Fruit fly (Drosophila melanogaster): ENCODE measurements around the gene CG13806.
A peak's percentile ranks its signal among the peaks of the same experiment; 100 is the strongest.

Gene CG13806

DNA sequence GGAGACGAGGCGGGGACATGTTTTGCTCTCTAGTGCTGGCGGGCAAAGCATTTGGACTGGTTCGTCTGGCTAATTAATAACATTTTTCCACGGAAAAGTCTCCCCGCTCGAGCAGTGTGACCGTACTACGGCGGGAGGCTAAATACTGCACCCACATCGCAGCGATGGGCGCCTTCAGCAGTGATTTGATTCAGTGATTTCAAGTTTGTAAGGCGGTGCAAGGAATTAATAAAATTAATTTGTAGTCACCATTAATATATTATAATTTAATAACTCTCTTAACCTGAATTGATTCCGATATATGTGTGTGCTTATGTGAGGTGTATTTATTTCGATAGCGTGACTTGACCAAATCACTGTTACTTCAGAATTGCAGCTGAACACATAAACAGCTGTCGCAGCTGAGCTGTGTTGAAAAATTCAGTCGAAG lies 3.7 kb upstream of the CG13806 start, which contains the start of the genes oxt and CG13807 (continued):
- TF ChIP-seq CG1233 (GFP tag; optimal IDR thresholded peaks at IDR 0.05), result peak; percentile 90
- TF ChIP-seq CG6813 (GFP tag; optimal IDR thresholded peaks at IDR 0.05), result peak; percentile 45
- TF ChIP-seq CG3847 (GFP tag; IDR thresholded peaks at IDR 0.05), result peak; percentile 83
- no peak for TF ChIP-seq jumu (GFP tag; optimal IDR thresholded peaks at IDR 0.05)
- peak; percentile 51 to 66 for TF ChIP-seq chif (GFP tag; optimal IDR thresholded peaks at IDR 0.05)
- peak; percentile 42 for TF ChIP-seq fd102C (GFP tag; optimal IDR thresholded peaks at IDR 0.05)
- peak; percentile 83 for TF ChIP-seq NFAT (GFP tag; IDR thresholded peaks at IDR 0.05)
- TF ChIP-seq CG12769 (tag; optimal IDR thresholded peaks at IDR 0.05), result peak; percentile 89
- no peak for TF ChIP-seq maf-S (GFP tag; optimal IDR thresholded peaks at IDR 0.05)
- TF ChIP-seq Ssrp (tag; optimal IDR thresholded peaks at IDR 0.05), result peak; percentile 86
- TF ChIP-seq salm (tag; optimal IDR thresholded peaks at IDR 0.05), result peak; percentile 70
- TF ChIP-seq CG12219 (GFP tag; optimal IDR thresholded peaks at IDR 0.05), result peak; percentile 75
- TF ChIP-seq sd (tag; optimal IDR thresholded peaks at IDR 0.05), result peak; percentile 79
- peak; percentile 49; the same call in 1 of the 2 replicates for TF ChIP-seq cas (GFP tag; IDR thresholded peaks at IDR 0.05)
- peak; percentile 85 for TF ChIP-seq stc (GFP tag; IDR thresholded peaks at IDR 0.05)
- peak; percentile 42 for TF ChIP-seq slp2 (GFP tag; optimal IDR thresholded peaks at IDR 0.05)
- TF ChIP-seq Dp (GFP tag; optimal IDR thresholded peaks at IDR 0.05), result peak; percentile 23
- TF ChIP-seq HLH54F (GFP tag; optimal IDR thresholded peaks at IDR 0.05), result peak; percentile 58
- TF ChIP-seq Ets97D (GFP tag; optimal IDR thresholded peaks at IDR 0.05), result peak; percentile 55
- TF ChIP-seq HmgZ (tag; optimal IDR thresholded peaks at IDR 0.05), result peak; percentile 94
- TF ChIP-seq onecut (GFP tag; IDR thresholded peaks at IDR 0.05), result peak; percentile 76
- peak; percentile 80 for TF ChIP-seq CG33557 (GFP tag; optimal IDR thresholded peaks at IDR 0.05)
- peak; percentile 76 for TF ChIP-seq zfh2 (GFP tag; optimal IDR thresholded peaks at IDR 0.05)
- TF ChIP-seq amos (GFP tag; IDR thresholded peaks at IDR 0.05; ENCODE audit: partially characterized antibody), result no peak
- peak; percentile 29 for TF ChIP-seq CG6765 (GFP tag; optimal IDR thresholded peaks at IDR 0.05)
- peak; percentile 78 for TF ChIP-seq Ada2b (GFP tag; IDR thresholded peaks at IDR 0.05)
- 0 out of 2 replicates have a peak, but pooled peaks have one; percentile 35 for TF ChIP-seq dati (GFP tag; IDR thresholded peaks at IDR 0.05)
- peak; percentile 82 for TF ChIP-seq Dbx (GFP tag; IDR thresholded peaks at IDR 0.05)
- TF ChIP-seq gro (GFP tag; optimal IDR thresholded peaks at IDR 0.05), result peak; percentile 77
- TF ChIP-seq CG11723 (GFP tag; optimal IDR thresholded peaks at IDR 0.05), result peak; percentile 83
- peak; percentile 78 for TF ChIP-seq CG10979 (tag; optimal IDR thresholded peaks at IDR 0.05)
- peak; percentile 91 for TF ChIP-seq unpg (GFP tag; optimal IDR thresholded peaks at IDR 0.05)
- TF ChIP-seq Kr (GFP tag; optimal IDR thresholded peaks at IDR 0.05), result no peak
- TF ChIP-seq bigmax (GFP tag; optimal IDR thresholded peaks at IDR 0.05), result no peak
- no peak for TF ChIP-seq ERR (GFP tag; optimal IDR thresholded peaks at IDR 0.05)
- no peak for TF ChIP-seq dm (GFP tag; optimal IDR thresholded peaks at IDR 0.05)
- TF ChIP-seq ftz-f1 (GFP tag; optimal IDR thresholded peaks at IDR 0.05), result peak; percentile 43
- TF ChIP-seq CG10321 (GFP tag; IDR thresholded peaks at IDR 0.05), result peak; percentile 47; the same call in 1 of the 2 replicates
- TF ChIP-seq CG6175 (GFP tag; IDR thresholded peaks at IDR 0.05), result peak; percentile 81
- peak; percentile 81 for TF ChIP-seq CG13296 (GFP tag; optimal IDR thresholded peaks at IDR 0.05)
- peak; percentile 83 for TF ChIP-seq lilli (GFP tag; optimal IDR thresholded peaks at IDR 0.05)
- TF ChIP-seq CG31388 (GFP tag; optimal IDR thresholded peaks at IDR 0.05), result peak; percentile 48
- TF ChIP-seq Oaz (GFP tag; IDR thresholded peaks at IDR 0.05), result peak; percentile 75
- TF ChIP-seq Bteb2 (GFP tag; optimal IDR thresholded peaks at IDR 0.05), result peak; percentile 45
- peak; percentile 81 for TF ChIP-seq CG15696 (tag; optimal IDR thresholded peaks at IDR 0.05)
- TF ChIP-seq sens-2 (GFP tag; IDR thresholded peaks at IDR 0.05), result peak; percentile 84
- TF ChIP-seq CG4404 (GFP tag; IDR thresholded peaks at IDR 0.05), result peak; percentile 82
- TF ChIP-seq CG6791 (GFP tag; IDR thresholded peaks at IDR 0.05; ENCODE audit: partially characterized antibody), result no peak
- peak; percentile 68 for TF ChIP-seq tup (GFP tag; optimal IDR thresholded peaks at IDR 0.05)
- peak; percentile 60 for TF ChIP-seq gcm2 (GFP tag; optimal IDR thresholded peaks at IDR 0.05)
- TF ChIP-seq nerfin-1 (tag; optimal IDR thresholded peaks at IDR 0.05), result peak; percentile 91

Measured in whole organism, embryonic.